Worm (Caenorhabditis elegans) whole organism, L1 larva: ENCODE data around the gene ZK1320.13.

Experiments
- C16A3.4 ChIP-seq: fragments of 150-350 bp; optimal IDR thresholded peaks from 2 replicates; lab custom pipeline; 2014; ENCODE audit warnings: missing biosample characterization, missing genetic modification characterization
- Y116A8C.19 ChIP-seq: sonication (generic microtip); optimal IDR thresholded peaks from 2 replicates; lab custom pipeline; 2016; ENCODE audit warnings: missing compliant biosample characterization, missing genetic modification characterization, borderline replicate concordance
- ama-1 ChIP-seq: fragments of 150-350 bp; optimal IDR thresholded peaks from 2 replicates; lab custom pipeline; 2014
- blmp-1 ChIP-seq: fragments of 150-350 bp; optimal IDR thresholded peaks from 2 replicates; lab custom pipeline; 2014; ENCODE audit warnings: missing biosample characterization, missing genetic modification characterization
- ceh-63 ChIP-seq: fragments of 200-800 bp; sonication (Bioruptor generic); optimal IDR thresholded peaks from 2 replicates; lab custom pipeline; 2018; ENCODE audit warnings: mild to moderate bottlenecking, missing genetic modification characterization, missing compliant biosample characterization
- ceh-82 ChIP-seq, 3 experiments: fragments of 150-350 bp in 1 of 3; sonication (generic microtip) in 2 of 3; optimal IDR thresholded peaks; 2 replicates each; lab custom pipeline; 2014 to 2017; ENCODE audit warnings: missing biosample characterization in 3 of 3, missing genetic modification characterization in 3 of 3
- ceh-88 ChIP-seq: fragments of 200-800 bp; sonication (Bioruptor generic); IDR thresholded peaks from 2 replicates; pipeline ENCODE4 v1.3.6; 2022; ENCODE audit warnings: missing genetic modification characterization, missing compliant biosample characterization
- ces-1 ChIP-seq: fragments of 150-350 bp; optimal IDR thresholded peaks from 2 replicates; lab custom pipeline; 2014; ENCODE audit warnings: missing biosample characterization, missing genetic modification reagents, missing genetic modification characterization
- dpl-1 ChIP-seq, 3 experiments: fragments of 150-350 bp in 2 of 3; sonication (generic microtip) in 1 of 3; optimal IDR thresholded peaks; 2 replicates each; lab custom pipeline; 2014 to 2017; ENCODE audit warnings: missing biosample characterization in 3 of 3, missing genetic modification characterization in 3 of 3, missing genetic modification reagents in 3 of 3
- efl-1 ChIP-seq, 4 experiments: fragments of 150-350 bp; optimal IDR thresholded peaks in 3 of 4; peaks in 1 of 4; 1 replicate in 1 of 4; 2 replicates in 3 of 4; lab custom pipeline; 2014; ENCODE audit warnings: missing biosample characterization in 2 of 4, missing genetic modification characterization in 2 of 4, missing genetic modification reagents in 2 of 4
- efl-3 ChIP-seq: fragments of 200-800 bp; sonication (Bioruptor generic); optimal IDR thresholded peaks from 2 replicates; lab custom pipeline; 2018; ENCODE audit warnings: mild to moderate bottlenecking, missing genetic modification characterization, missing compliant biosample characterization
- elt-2 ChIP-seq: sonication (generic microtip); optimal IDR thresholded peaks from 2 replicates; lab custom pipeline; 2016; ENCODE audit warnings: missing genetic modification characterization, mild to moderate bottlenecking, inconsistent platforms, missing compliant biosample characterization, missing genetic modification reagents
- ets-5 ChIP-seq: fragments of 200-800 bp; sonication (Bioruptor generic); IDR thresholded peaks from 2 replicates; pipeline ENCODE4 v1.3.6; 2022; ENCODE audit warnings: missing genetic modification characterization, missing compliant biosample characterization
- fkh-8 ChIP-seq: sonication (generic microtip); optimal IDR thresholded peaks from 2 replicates; lab custom pipeline; 2016; ENCODE audit warnings: mild to moderate bottlenecking, missing genetic modification characterization, missing compliant biosample characterization
- hlh-17 ChIP-seq: fragments of 200-800 bp; sonication (Bioruptor generic); optimal IDR thresholded peaks from 2 replicates; lab custom pipeline; 2018; ENCODE audit warnings: missing genetic modification characterization, mild to moderate bottlenecking, missing compliant biosample characterization, moderate library complexity, borderline replicate concordance
- hlh-4 ChIP-seq: sonication (generic microtip); optimal IDR thresholded peaks from 2 replicates; lab custom pipeline; 2016; ENCODE audit warnings: mild to moderate bottlenecking, missing genetic modification characterization, missing compliant biosample characterization
- hpl-2 ChIP-seq: fragments of 150-350 bp; optimal IDR thresholded peaks from 2 replicates; lab custom pipeline; 2014; ENCODE audit warnings: missing biosample characterization, missing genetic modification reagents, missing genetic modification characterization
- isw-1 ChIP-seq: fragments of 200-800 bp; sonication (Bioruptor generic); IDR thresholded peaks from 2 replicates; pipeline ENCODE4 v1.3.6; 2022; ENCODE audit warnings: missing genetic modification characterization, missing compliant biosample characterization
- jun-1 ChIP-seq: fragments of 150-350 bp; optimal IDR thresholded peaks from 2 replicates; lab custom pipeline; 2014; ENCODE audit warnings: missing biosample characterization, missing genetic modification reagents, missing genetic modification characterization
- lin-13 ChIP-seq: fragments of 150-350 bp; optimal IDR thresholded peaks from 2 replicates; lab custom pipeline; 2014; ENCODE audit warnings: missing biosample characterization, missing genetic modification reagents, missing genetic modification characterization
- lin-14 ChIP-seq: fragments of 200-800 bp; sonication (Bioruptor generic); optimal IDR thresholded peaks from 2 replicates; lab custom pipeline; 2018; ENCODE audit warnings: mild to moderate bottlenecking, missing genetic modification characterization, moderate library complexity, missing compliant biosample characterization
- lin-15B ChIP-seq: fragments of 150-350 bp; sonication (generic microtip); optimal IDR thresholded peaks from 3 replicates; lab custom pipeline; 2014; ENCODE audit warnings: missing biosample characterization, missing genetic modification characterization
- lin-35 ChIP-seq, 2 experiments: fragments of 150-350 bp; optimal IDR thresholded peaks; 2 replicates each; lab custom pipeline; 2014; ENCODE audit warnings: missing biosample characterization in 2 of 2, missing genetic modification characterization in 2 of 2, missing genetic modification reagents in 2 of 2
- lin-39 ChIP-seq: fragments of 150-350 bp; optimal IDR thresholded peaks from 2 replicates; lab custom pipeline; 2014; ENCODE audit warnings: missing biosample characterization, missing genetic modification reagents, missing genetic modification characterization
- mdl-1 ChIP-seq, 2 experiments: fragments of 150-350 bp; optimal IDR thresholded peaks; 2 replicates each; lab custom pipeline; 2014 to 2017; ENCODE audit warnings: missing biosample characterization in 2 of 2, missing genetic modification characterization in 2 of 2, inconsistent platforms in 1 of 2
- mef-2 ChIP-seq: fragments of 150-350 bp; optimal IDR thresholded peaks from 2 replicates; lab custom pipeline; 2014; ENCODE audit warnings: missing biosample characterization, missing genetic modification characterization
- nhr-11 ChIP-seq: fragments of 150-350 bp; optimal IDR thresholded peaks from 2 replicates; lab custom pipeline; 2014; ENCODE audit warnings: missing biosample characterization, missing genetic modification characterization
- nhr-19 ChIP-seq: fragments of 200-800 bp; sonication (Bioruptor generic); conservative IDR thresholded peaks from 2 replicates; pipeline ENCODE4 v1.3.6; 2022; ENCODE audit warnings: missing genetic modification characterization, missing compliant biosample characterization
- nhr-20 ChIP-seq: sonication (generic microtip); optimal IDR thresholded peaks from 2 replicates; lab custom pipeline; 2016; ENCODE audit warnings: mild to moderate bottlenecking, missing genetic modification characterization, missing compliant biosample characterization
- nhr-237 ChIP-seq: fragments of 150-350 bp; optimal IDR thresholded peaks from 2 replicates; lab custom pipeline; 2014; ENCODE audit warnings: missing biosample characterization, missing genetic modification characterization
- nhr-76 ChIP-seq: sonication (generic microtip); optimal IDR thresholded peaks from 2 replicates; lab custom pipeline; 2017; ENCODE audit warnings: missing biosample characterization, missing genetic modification characterization
- nhr-77 ChIP-seq: fragments of 150-350 bp; optimal IDR thresholded peaks from 2 replicates; lab custom pipeline; 2014; ENCODE audit warnings: missing biosample characterization, missing genetic modification characterization
- nhr-85 ChIP-seq: sonication (generic microtip); peaks from one replicate; lab custom pipeline; 2016; ENCODE audit warnings: missing genetic modification characterization, inconsistent platforms, missing compliant biosample characterization
- pag-3 ChIP-seq: sonication (generic microtip); optimal IDR thresholded peaks from 2 replicates; lab custom pipeline; 2017; ENCODE audit warnings: missing genetic modification characterization, mild to moderate bottlenecking, missing compliant biosample characterization, antibody characterized with exemption, borderline replicate concordance; ENCODE audit not compliant: insufficient read depth
- rnt-1 ChIP-seq: sonication (generic microtip); optimal IDR thresholded peaks from 2 replicates; lab custom pipeline; 2016; ENCODE audit warnings: mild to moderate bottlenecking, missing genetic modification characterization, moderate library complexity, missing compliant biosample characterization
- sox-4 ChIP-seq: sonication (generic microtip); optimal IDR thresholded peaks from 2 replicates; lab custom pipeline; 2016; ENCODE audit warnings: missing genetic modification characterization, missing compliant biosample characterization
- sup-37 ChIP-seq: fragments of 200-800 bp; sonication (Bioruptor generic); optimal IDR thresholded peaks from 2 replicates; lab custom pipeline; 2018; ENCODE audit warnings: mild to moderate bottlenecking, missing genetic modification characterization, missing compliant biosample characterization
- swsn-7 ChIP-seq: sonication (generic microtip); optimal IDR thresholded peaks from 2 replicates; lab custom pipeline; 2016; ENCODE audit warnings: missing genetic modification characterization, missing compliant biosample characterization
- tbx-2 ChIP-seq: sonication (generic microtip); optimal IDR thresholded peaks from 2 replicates; lab custom pipeline; 2016; ENCODE audit warnings: missing genetic modification characterization, missing compliant biosample characterization
- unc-130 ChIP-seq: fragments of 150-350 bp; optimal IDR thresholded peaks from 2 replicates; lab custom pipeline; 2017; ENCODE audit warnings: missing biosample characterization, missing genetic modification characterization, inconsistent platforms
- unc-62 ChIP-seq: fragments of 150-350 bp; optimal IDR thresholded peaks from 2 replicates; lab custom pipeline; 2014; ENCODE audit warnings: missing biosample characterization, missing genetic modification reagents, missing genetic modification characterization
- unc-86 ChIP-seq: sonication (generic microtip); optimal IDR thresholded peaks from 2 replicates; lab custom pipeline; 2016; ENCODE audit warnings: missing genetic modification characterization, missing compliant biosample characterization
- ztf-11 ChIP-seq, 2 experiments: sonication (generic microtip); optimal IDR thresholded peaks; 2 replicates each; lab custom pipeline; 2016 to 2017; ENCODE audit warnings: missing genetic modification characterization in 2 of 2, missing biosample characterization in 1 of 2, missing compliant biosample characterization in 1 of 2

Gene ZK1320.13

ce11 chrII:9646928-9647838 is 33.4 kb upstream of the ZK1320.13 start, which contains the start of gene sqv-8 (continued):
- TF ChIP-seq unc-130 (no peak), nhr-20 (tag; lab: Kevin White, UChicago) (peak; percentile 39), sup-37 (GFP tag; lab: Kevin White, UChicago) (no peak), sox-4 (no peak), nhr-11 (tag; lab: Kevin White, UChicago) (no peak), C16A3.4 (tag; lab: Kevin White, UChicago) (no peak), lin-14 (GFP tag; lab: Kevin White, UChicago) (peak; percentile 62), lin-39 (tag; lab: Kevin White, UChicago) (no peak), ceh-63 (GFP tag; lab: Kevin White, UChicago) (no peak), swsn-7 (tag; lab: Kevin White, UChicago) (no peak), mdl-1 (tag; optimal IDR thresholded peaks at IDR 0.05; lab: Kevin White, UChicago) (peak in 1 of 2 experiments; percentile 37), Y116A8C.19 (tag; lab: Kevin White, UChicago) (no peak), hlh-4 (tag; lab: Kevin White, UChicago) (no peak), ces-1 (GFP tag; lab: Kevin White, UChicago) (no peak), nhr-19 (GFP tag; lab: Robert Waterston, UW) (no peak), efl-1 (optimal IDR thresholded peaks at IDR 0.05; lab: Kevin White, UChicago) (peak in 1 of 2 experiments; percentile 21), efl-1 (GFP tag; optimal IDR thresholded peaks at IDR 0.05 in 1 of 2; lab: Kevin White, UChicago) (peak; percentile 7 to 70), nhr-237 (tag; lab: Kevin White, UChicago) (no peak), ets-5 (GFP tag; lab: Robert Waterston, UW) (no peak), dpl-1 (GFP tag; optimal IDR thresholded peaks at IDR 0.05; lab: Kevin White, UChicago) (peak in 1 of 3 experiments; percentile 25), unc-62 (GFP tag; lab: Kevin White, UChicago) (no peak), blmp-1 (tag; lab: Kevin White, UChicago) (peak; percentile 20), rnt-1 (tag; lab: Kevin White, UChicago) (peak; percentile 5), lin-15B (tag; lab: Kevin White, UChicago) (no peak), lin-35 (GFP tag; optimal IDR thresholded peaks at IDR 0.05; lab: Kevin White, UChicago) (peak in 1 of 2 experiments; percentile 14), elt-2 (tag; lab: Kevin White, UChicago) (no peak), pag-3 (tag; lab: Kevin White, UChicago) (no peak), nhr-76 (tag; lab: Kevin White, UChicago) (no peak), hlh-17 (GFP tag; lab: Kevin White, UChicago) (no peak), ztf-11 (tag; optimal IDR thresholded peaks at IDR 0.05; lab: Kevin White, UChicago) (no peak), tbx-2 (no peak), ceh-82 (tag; optimal IDR thresholded peaks at IDR 0.05; lab: Kevin White, UChicago) (peak in 1 of 3 experiments; percentile 6), nhr-85 (tag; lab: Kevin White, UChicago) (peak; percentile 65), ama-1 (no peak), unc-86 (tag; lab: Kevin White, UChicago) (no peak), lin-13 (GFP tag; lab: Kevin White, UChicago) (no peak), ceh-88 (GFP tag; lab: Robert Waterston, UW) (no peak), hpl-2 (no peak), nhr-77 (tag; lab: Kevin White, UChicago) (no peak), fkh-8 (no peak), efl-3 (GFP tag; lab: Kevin White, UChicago) (no peak), jun-1 (no peak), isw-1 (GFP tag; lab: Robert Waterston, UW) (no peak), mef-2 (tag; lab: Kevin White, UChicago) (no peak)
